Fruit fly (Drosophila melanogaster): ENCODE data around the gene CG33722.

- TF ChIP-seq fd85E (GFP tag; optimal IDR thresholded peaks at IDR 0.05), result no peak
- no peak for TF ChIP-seq CG6163 (GFP tag; IDR thresholded peaks at IDR 0.05)
- TF ChIP-seq lz (GFP tag; optimal IDR thresholded peaks at IDR 0.05), result no peak
- no peak for TF ChIP-seq Gug (GFP tag; IDR thresholded peaks at IDR 0.05)
- TF ChIP-seq salr (GFP tag; optimal IDR thresholded peaks at IDR 0.05), result no peak
- TF ChIP-seq CG34406 (GFP tag; optimal IDR thresholded peaks at IDR 0.05), result no peak
- no peak for TF ChIP-seq Ets21C (GFP tag; optimal IDR thresholded peaks at IDR 0.05)
- no peak for TF ChIP-seq Sox102F (GFP tag; optimal IDR thresholded peaks at IDR 0.05)
- no peak for TF ChIP-seq dsx (GFP tag; optimal IDR thresholded peaks at IDR 0.05; ENCODE audit: poor library complexity, severe bottlenecking)
- TF ChIP-seq net (GFP tag; optimal IDR thresholded peaks at IDR 0.05), result no peak
These were observed 37.1 kb upstream of the CG33722 start for dm6 chr3R:8206628-8207275.

Measured in whole organism, prepupa.